Fruit fly (Drosophila melanogaster) whole organism, embryonic: ENCODE results near the gene CG8142.

ENCODE experiments used
- Aef1 ChIP-seq: fragments of 200-800 bp; sonication (Bioruptor generic); IDR thresholded peaks from 3 replicates; pipeline ENCODE4 v1.3.6; 2022; ENCODE audit warnings: missing biosample characterization, missing genetic modification characterization
- Atf6 ChIP-seq: fragments of 200-800 bp; sonication (Bioruptor generic); IDR thresholded peaks from 2 replicates; pipeline ENCODE4 v1.3.6; 2022; ENCODE audit warnings: missing biosample characterization, missing genetic modification characterization
- CG10543 ChIP-seq: fragments of 200-800 bp; sonication (Bioruptor generic); optimal IDR thresholded peaks from 3 replicates; lab custom pipeline; 2017; ENCODE audit warnings: missing biosample characterization, mild to moderate bottlenecking, missing genetic modification characterization, moderate library complexity
- CG11695 ChIP-seq: fragments of 200-800 bp; sonication (Bioruptor generic); IDR thresholded peaks from 3 replicates; pipeline ENCODE4 v1.3.6; 2022; ENCODE audit warnings: missing biosample characterization, missing genetic modification characterization
- CG12071 ChIP-seq: fragments of 200-800 bp; sonication (Bioruptor generic); optimal IDR thresholded peaks from 3 replicates; lab custom pipeline; 2018; ENCODE audit warnings: missing biosample characterization, mild to moderate bottlenecking, missing genetic modification characterization
- CG13775 ChIP-seq: fragments of 200-800 bp; sonication (Bioruptor generic); optimal IDR thresholded peaks from 3 replicates; lab custom pipeline; 2017; ENCODE audit warnings: missing biosample characterization, mild to moderate bottlenecking, missing genetic modification characterization
- CG13894 ChIP-seq: fragments of 200-800 bp; sonication (Bioruptor generic); optimal IDR thresholded peaks from 3 replicates; lab custom pipeline; 2018; ENCODE audit warnings: missing biosample characterization, mild to moderate bottlenecking, missing genetic modification characterization, moderate library complexity
- CG15073 ChIP-seq: fragments of 200-800 bp; sonication (Bioruptor generic); optimal IDR thresholded peaks from 2 replicates; lab custom pipeline; 2016; ENCODE audit warnings: missing biosample characterization, missing genetic modification characterization
- CG15479 ChIP-seq: fragments of 200-800 bp; sonication (Bioruptor generic); optimal IDR thresholded peaks from 3 replicates; lab custom pipeline; 2019; ENCODE audit warnings: missing biosample characterization, mild to moderate bottlenecking, missing genetic modification characterization, moderate library complexity
- CG1603 ChIP-seq: fragments of 200-800 bp; sonication (Bioruptor generic); optimal IDR thresholded peaks from 2 replicates; lab custom pipeline; 2019; ENCODE audit warnings: missing biosample characterization, mild to moderate bottlenecking, missing genetic modification characterization, moderate library complexity
- CG17612 ChIP-seq: fragments of 200-800 bp; sonication (Bioruptor generic); IDR thresholded peaks from 2 replicates; pipeline ENCODE4 v1.3.6; 2022; ENCODE audit warnings: missing biosample characterization, missing genetic modification characterization
- CG18599 ChIP-seq: fragments of 200-800 bp; sonication (Bioruptor generic); optimal IDR thresholded peaks from 3 replicates; lab custom pipeline; 2017; ENCODE audit warnings: missing biosample characterization, missing genetic modification characterization, mild to moderate bottlenecking, moderate library complexity, missing genetic modification reagents
- CG2120 ChIP-seq: fragments of 200-800 bp; sonication (Bioruptor generic); optimal IDR thresholded peaks from 3 replicates; lab custom pipeline; 2016; ENCODE audit warnings: missing biosample characterization, missing genetic modification characterization
- CG4328 ChIP-seq: fragments of 200-800 bp; sonication (Bioruptor generic); optimal IDR thresholded peaks from 3 replicates; lab custom pipeline; 2017; ENCODE audit warnings: missing biosample characterization, missing genetic modification reagents, missing genetic modification characterization
- CG6854 ChIP-seq: fragments of 200-800 bp; sonication (Bioruptor generic); optimal IDR thresholded peaks from 3 replicates; lab custom pipeline; 2017; ENCODE audit warnings: missing biosample characterization, mild to moderate bottlenecking, missing genetic modification characterization
- CG8089 ChIP-seq: fragments of 200-800 bp; sonication (Bioruptor generic); optimal IDR thresholded peaks from 3 replicates; lab custom pipeline; 2016; ENCODE audit warnings: missing biosample characterization, missing genetic modification characterization
- CG8290 ChIP-seq, 3 experiments: fragments of 200-800 bp; sonication (Bioruptor generic); optimal IDR thresholded peaks; 2 replicates each; lab custom pipeline; 2016 to 2019; ENCODE audit warnings: missing biosample characterization in 3 of 3, missing genetic modification characterization in 3 of 3, mild to moderate bottlenecking in 2 of 3, moderate library complexity in 1 of 3
- CG9437 ChIP-seq: fragments of 200-800 bp; sonication (Bioruptor generic); optimal IDR thresholded peaks from 2 replicates; lab custom pipeline; 2018; ENCODE audit warnings: missing biosample characterization, mild to moderate bottlenecking, missing genetic modification characterization
- CG9727 ChIP-seq: fragments of 200-800 bp; sonication (Bioruptor generic); optimal IDR thresholded peaks from 3 replicates; lab custom pipeline; 2017; ENCODE audit warnings: missing biosample characterization, mild to moderate bottlenecking, missing genetic modification characterization
- Dad ChIP-seq: fragments of 200-800 bp; sonication (Bioruptor generic); optimal IDR thresholded peaks from 3 replicates; lab custom pipeline; 2016; ENCODE audit warnings: missing biosample characterization, missing genetic modification characterization
- Dfd ChIP-seq, 2 experiments: fragments of >200 bp; optimal IDR thresholded peaks; 2 replicates each; lab custom pipeline; 2017; ENCODE audit warnings: missing biosample characterization in 2 of 2, missing genetic modification characterization in 2 of 2
- Dref ChIP-seq: fragments of 200-800 bp; sonication (Bioruptor generic); IDR thresholded peaks from 2 replicates; pipeline ENCODE4 v1.3.6; 2022; ENCODE audit warnings: missing biosample characterization, missing genetic modification characterization
- E2f1 ChIP-seq: fragments of 200-800 bp; sonication (Bioruptor generic); IDR thresholded peaks from 2 replicates; pipeline ENCODE4 v1.3.6; 2022; ENCODE audit warnings: missing biosample characterization, missing genetic modification characterization
- Ets65A ChIP-seq: fragments of 200-800 bp; sonication (Bioruptor generic); peaks from one replicate; lab custom pipeline; 2016; ENCODE audit warnings: missing biosample characterization, missing genetic modification characterization
- HLH4C ChIP-seq: fragments of 200-800 bp; sonication (Bioruptor generic); IDR thresholded peaks from 3 replicates; pipeline ENCODE4 v1.3.6; 2022; ENCODE audit warnings: missing biosample characterization, missing genetic modification characterization; ENCODE audit not compliant: partially characterized antibody
- HmgD ChIP-seq: fragments of 200-800 bp; sonication (Bioruptor generic); optimal IDR thresholded peaks from 3 replicates; lab custom pipeline; 2016; ENCODE audit warnings: missing biosample characterization, missing genetic modification characterization
- Hmx ChIP-seq: fragments of 200-800 bp; sonication (Bioruptor generic); optimal IDR thresholded peaks from 2 replicates; lab custom pipeline; 2016; ENCODE audit warnings: missing biosample characterization, missing genetic modification characterization
- Hsf ChIP-seq: fragments of 200-800 bp; sonication (Bioruptor generic); optimal IDR thresholded peaks from 3 replicates; lab custom pipeline; 2016; ENCODE audit warnings: missing biosample characterization, missing genetic modification characterization
- Oaz ChIP-seq: fragments of 200-800 bp; sonication (Bioruptor generic); IDR thresholded peaks from 2 replicates; pipeline ENCODE4 v1.3.6; 2022; ENCODE audit warnings: missing biosample characterization, missing genetic modification characterization
- Scr ChIP-seq: fragments of 200-800 bp; sonication (Bioruptor generic); IDR thresholded peaks from 2 replicates; pipeline ENCODE4 v1.3.6; 2022; ENCODE audit warnings: missing biosample characterization, missing genetic modification characterization; ENCODE audit not compliant: partially characterized antibody
- ab ChIP-seq: fragments of 200-800 bp; sonication (Bioruptor generic); optimal IDR thresholded peaks from 2 replicates; lab custom pipeline; 2016; ENCODE audit warnings: missing biosample characterization, missing genetic modification characterization
- amos ChIP-seq: fragments of 200-800 bp; sonication (Bioruptor generic); IDR thresholded peaks from 2 replicates; pipeline ENCODE4 v1.3.6; 2022; ENCODE audit warnings: missing biosample characterization, missing genetic modification characterization; ENCODE audit not compliant: partially characterized antibody
- aop ChIP-seq: fragments of 200-800 bp; sonication (Bioruptor generic); IDR thresholded peaks from 2 replicates; pipeline ENCODE4 v1.3.6; 2022; ENCODE audit warnings: missing biosample characterization, missing genetic modification characterization
- caup ChIP-seq: fragments of 200-800 bp; sonication (Bioruptor generic); optimal IDR thresholded peaks from 3 replicates; lab custom pipeline; 2017; ENCODE audit warnings: missing biosample characterization, mild to moderate bottlenecking, missing genetic modification characterization, moderate library complexity; ENCODE audit not compliant: severe bottlenecking
- chm ChIP-seq: fragments of 200-800 bp; sonication (Bioruptor generic); IDR thresholded peaks from 2 replicates; pipeline ENCODE4 v1.3.6; 2022; ENCODE audit warnings: missing biosample characterization, missing genetic modification characterization
- cwo ChIP-seq: fragments of 200-800 bp; sonication (Bioruptor generic); optimal IDR thresholded peaks from 3 replicates; lab custom pipeline; 2017; ENCODE audit warnings: missing biosample characterization, missing genetic modification characterization, mild to moderate bottlenecking, moderate library complexity, missing genetic modification reagents
- dan ChIP-seq: fragments of 200-800 bp; sonication (Bioruptor generic); IDR thresholded peaks from 2 replicates; pipeline ENCODE4 v1.3.6; 2022; ENCODE audit warnings: missing biosample characterization, missing genetic modification characterization
- dysf ChIP-seq: fragments of 200-800 bp; sonication (Bioruptor generic); IDR thresholded peaks from 3 replicates; pipeline ENCODE4 v1.3.6; 2022; ENCODE audit warnings: missing biosample characterization, missing genetic modification characterization
- fru ChIP-seq: fragments of >200 bp; optimal IDR thresholded peaks from 2 replicates; lab custom pipeline; 2017
- gt ChIP-seq: fragments of 200-800 bp; sonication (Bioruptor generic); IDR thresholded peaks from 2 replicates; pipeline ENCODE4 v1.3.6; 2022; ENCODE audit warnings: missing biosample characterization, missing genetic modification characterization
- hb ChIP-seq: fragments of 200-800 bp; sonication (Bioruptor generic); IDR thresholded peaks from 3 replicates; pipeline ENCODE4 v1.3.6; 2022; ENCODE audit warnings: missing biosample characterization, missing genetic modification characterization; ENCODE audit not compliant: partially characterized antibody
- mld ChIP-seq: fragments of 200-800 bp; sonication (Bioruptor generic); IDR thresholded peaks from 3 replicates; pipeline ENCODE4 v1.3.6; 2022; ENCODE audit warnings: missing biosample characterization, missing genetic modification characterization; ENCODE audit not compliant: partially characterized antibody
- nerfin-2 ChIP-seq: fragments of 200-800 bp; sonication (Bioruptor generic); IDR thresholded peaks from 2 replicates; pipeline ENCODE4 v1.3.6; 2022; ENCODE audit warnings: missing biosample characterization, missing genetic modification characterization; ENCODE audit not compliant: partially characterized antibody
- odd ChIP-seq: fragments of 200-800 bp; sonication (Bioruptor generic); optimal IDR thresholded peaks from 2 replicates; lab custom pipeline; 2017; ENCODE audit warnings: missing biosample characterization, mild to moderate bottlenecking, missing genetic modification characterization
- sens ChIP-seq: fragments of 200-800 bp; sonication (Bioruptor generic); peaks from one replicate; lab custom pipeline; 2016; ENCODE audit warnings: missing biosample characterization, missing genetic modification characterization
- sens-2 ChIP-seq: fragments of 200-800 bp; sonication (Bioruptor generic); IDR thresholded peaks from 2 replicates; pipeline ENCODE4 v1.3.6; 2022; ENCODE audit warnings: missing biosample characterization, missing genetic modification characterization
- stwl ChIP-seq: fragments of 200-800 bp; sonication (Bioruptor generic); optimal IDR thresholded peaks from 3 replicates; lab custom pipeline; 2018; ENCODE audit warnings: missing biosample characterization, mild to moderate bottlenecking, missing genetic modification characterization, moderate library complexity
- tin ChIP-seq: fragments of 200-800 bp; sonication (Bioruptor generic); optimal IDR thresholded peaks from 3 replicates; lab custom pipeline; 2016; ENCODE audit warnings: missing biosample characterization, missing genetic modification characterization
- tll ChIP-seq, 2 experiments: fragments of 200-800 bp in 1 of 2; fragments of >200 bp in 1 of 2; sonication (Bioruptor generic) in 1 of 2; optimal IDR thresholded peaks; 2 replicates each; lab custom pipeline; 2017 to 2019; ENCODE audit warnings: missing biosample characterization in 2 of 2, missing genetic modification characterization in 2 of 2, mild to moderate bottlenecking in 1 of 2, moderate library complexity in 1 of 2
- unpg ChIP-seq: fragments of 200-800 bp; sonication (Bioruptor generic); optimal IDR thresholded peaks from 3 replicates; lab custom pipeline; 2018; ENCODE audit warnings: missing biosample characterization, mild to moderate bottlenecking, missing genetic modification characterization, moderate library complexity
- zen2 ChIP-seq: fragments of 200-800 bp; sonication (Bioruptor generic); IDR thresholded peaks from 3 replicates; pipeline ENCODE4 v1.3.6; 2022; ENCODE audit warnings: missing biosample characterization, missing genetic modification characterization; ENCODE audit not compliant: partially characterized antibody

Gene CG8142

dm6 chrX:17852457-17852856 is 8.0 kb upstream of the CG8142 start, which contains the start of gene CG32554 (continued):
- TF ChIP-seq tll (GFP tag; optimal IDR thresholded peaks at IDR 0.05; lab: Kevin White, UChicago), result no peak
- no peak for TF ChIP-seq ab (GFP tag; lab: Kevin White, UChicago)
- peak; percentile 91 for TF ChIP-seq zen2 (GFP tag; lab: Robert Waterston, UW)
- no peak for TF ChIP-seq cwo (GFP tag; lab: Kevin White, UChicago)
- TF ChIP-seq fru (lab: Kevin White, UChicago), result no peak
- no peak for TF ChIP-seq dysf
- no peak for TF ChIP-seq unpg (GFP tag; lab: Kevin White, UChicago)
- TF ChIP-seq nerfin-2 (GFP tag; lab: Robert Waterston, UW), result peak; percentile 71
- peak; percentile 5 for TF ChIP-seq stwl (tag; lab: Kevin White, UChicago)
- TF ChIP-seq E2f1 (GFP tag; lab: Robert Waterston, UW), result no peak
- TF ChIP-seq Hmx (GFP tag; lab: Kevin White, UChicago), result no peak
- no peak for TF ChIP-seq CG17612 (GFP tag; lab: Robert Waterston, UW)
- no peak for TF ChIP-seq CG4328
- TF ChIP-seq CG13775 (GFP tag; lab: Kevin White, UChicago), result no peak
- no peak for TF ChIP-seq CG13894 (tag; lab: Kevin White, UChicago)
- TF ChIP-seq chm (GFP tag; lab: Robert Waterston, UW), result no peak
- TF ChIP-seq amos (GFP tag; lab: Robert Waterston, UW), result peak; percentile 91
- no peak for TF ChIP-seq Dad (GFP tag; lab: Kevin White, UChicago)
- no peak for TF ChIP-seq HmgD (GFP tag; lab: Kevin White, UChicago)
- no peak for TF ChIP-seq CG8290 (GFP tag; optimal IDR thresholded peaks at IDR 0.05; lab: Kevin White, UChicago)
- no peak for TF ChIP-seq CG8290 (tag; optimal IDR thresholded peaks at IDR 0.05; lab: Kevin White, UChicago)
- TF ChIP-seq gt (GFP tag; lab: Robert Waterston, UW), result no peak
- TF ChIP-seq odd (GFP tag; lab: Kevin White, UChicago), result no peak
- TF ChIP-seq CG9437 (GFP tag; lab: Kevin White, UChicago), result no peak
- no peak for TF ChIP-seq CG2120 (GFP tag; lab: Kevin White, UChicago)
- TF ChIP-seq dan (GFP tag; lab: Robert Waterston, UW), result no peak
- peak; percentile 88 for TF ChIP-seq HLH4C
- TF ChIP-seq Dref (GFP tag; lab: Robert Waterston, UW), result peak; percentile 73
- TF ChIP-seq Oaz (GFP tag; lab: Robert Waterston, UW), result no peak
- no peak for TF ChIP-seq CG15479 (GFP tag; lab: Kevin White, UChicago)
- no peak for TF ChIP-seq CG6854 (GFP tag; lab: Kevin White, UChicago)
- TF ChIP-seq hb (GFP tag; lab: Robert Waterston, UW), result peak; percentile 83
- TF ChIP-seq CG15073 (GFP tag; lab: Kevin White, UChicago), result no peak
- TF ChIP-seq Hsf (GFP tag; lab: Kevin White, UChicago), result no peak
- TF ChIP-seq CG18599 (GFP tag; lab: Kevin White, UChicago), result no peak
- peak; percentile 24 for TF ChIP-seq CG1603
- no peak for TF ChIP-seq Dfd (GFP tag; optimal IDR thresholded peaks at IDR 0.05; lab: Kevin White, UChicago)
- TF ChIP-seq CG9727 (GFP tag; lab: Kevin White, UChicago), result no peak
- no peak for TF ChIP-seq caup (GFP tag; lab: Kevin White, UChicago)
- TF ChIP-seq Ets65A (GFP tag; lab: Kevin White, UChicago), result no peak
- TF ChIP-seq CG11695 (GFP tag; lab: Robert Waterston, UW), result no peak
- no peak for TF ChIP-seq CG12071 (GFP tag; lab: Kevin White, UChicago)
- no peak for TF ChIP-seq tin
- TF ChIP-seq sens-2 (GFP tag; lab: Robert Waterston, UW), result no peak
- no peak for TF ChIP-seq CG10543 (GFP tag; lab: Kevin White, UChicago)
- TF ChIP-seq Aef1 (GFP tag; lab: Robert Waterston, UW), result no peak
- no peak for TF ChIP-seq CG8089
- peak; percentile 90 for TF ChIP-seq Scr (GFP tag; lab: Robert Waterston, UW)
- peak; percentile 55 for TF ChIP-seq sens (GFP tag; lab: Kevin White, UChicago)
- TF ChIP-seq mld (GFP tag; lab: Robert Waterston, UW), result peak; percentile 78; the same call in 2 of the 3 replicates
- TF ChIP-seq Atf6 (GFP tag; lab: Robert Waterston, UW), result no peak
- TF ChIP-seq aop, result no peak
